Worm (Caenorhabditis elegans): ENCODE measurements around the gene T09F3.7.

T09F3.7 gene

ce11 chrII:10388041-10388706 is 2.8 kb upstream of the T09F3.7 start (continued):
- TF ChIP-seq nhr-11 (tag; optimal IDR thresholded peaks at IDR 0.05), result no peak
- peak; percentile 31 for TF ChIP-seq egl-27 (tag; optimal IDR thresholded peaks at IDR 0.05)

ce11 chrII:10389038-10389437 is 1.9 kb upstream of the T09F3.7 start:
- TF ChIP-seq nhr-25 (tag; optimal IDR thresholded peaks at IDR 0.05) (peak; percentile 83), R02D3.7 (tag; optimal IDR thresholded peaks at IDR 0.05) (no peak), nhr-237 (tag; optimal IDR thresholded peaks at IDR 0.05) (no peak), C34F6.9 (tag; optimal IDR thresholded peaks at IDR 0.05) (peak; percentile 39), nhr-12 (tag; optimal IDR thresholded peaks at IDR 0.05) (no peak), nhr-11 (tag; optimal IDR thresholded peaks at IDR 0.05) (no peak), unc-62 (GFP tag; optimal IDR thresholded peaks at IDR 0.05) (no peak), ceh-82 (tag; optimal IDR thresholded peaks at IDR 0.05) (no peak), mab-5 (tag; optimal IDR thresholded peaks at IDR 0.05) (no peak), mdl-1 (tag; optimal IDR thresholded peaks at IDR 0.05) (peak; percentile 55 to 58), sma-9 (GFP tag; optimal IDR thresholded peaks at IDR 0.05) (peak; percentile 89), sma-9 (tag; optimal IDR thresholded peaks at IDR 0.05) (no peak), nhr-23 (tag; optimal IDR thresholded peaks at IDR 0.05) (no peak), ceh-16 (tag; optimal IDR thresholded peaks at IDR 0.05) (no peak), ama-1 (optimal IDR thresholded peaks at IDR 0.05) (peak; percentile 61), ztf-1 (GFP tag; conservative IDR thresholded peaks at IDR 0.05) (no peak), ztf-11 (tag; optimal IDR thresholded peaks at IDR 0.05) (no peak), lin-39 (tag; optimal IDR thresholded peaks at IDR 0.05) (no peak), egl-27 (tag; optimal IDR thresholded peaks at IDR 0.05) (no peak), snpc-4 (tag; optimal IDR thresholded peaks at IDR 0.05) (peak; percentile 17), blmp-1 (tag; optimal IDR thresholded peaks at IDR 0.05; ENCODE audit: insufficient read depth) (peak; percentile 86), lsy-2 (tag; optimal IDR thresholded peaks at IDR 0.05) (peak in 1 of 2 experiments; percentile 65), ztf-4 (tag; optimal IDR thresholded peaks at IDR 0.05) (no peak), sem-4 (tag; optimal IDR thresholded peaks at IDR 0.05) (peak; percentile 39), nhr-129 (tag; optimal IDR thresholded peaks at IDR 0.05) (peak; percentile 63), elt-3 (tag; optimal IDR thresholded peaks at IDR 0.05) (no peak), fos-1 (tag; optimal IDR thresholded peaks at IDR 0.05) (peak; percentile 71), ZK546.5 (tag; optimal IDR thresholded peaks at IDR 0.05) (no peak), gmeb-1 (tag; optimal IDR thresholded peaks at IDR 0.05) (peak; percentile 56), crh-2 (tag; optimal IDR thresholded peaks at IDR 0.05) (peak; percentile 74), aly-2 (tag; optimal IDR thresholded peaks at IDR 0.05) (no peak), dmd-4 (tag; optimal IDR thresholded peaks at IDR 0.05) (no peak), skn-1 (tag; optimal IDR thresholded peaks at IDR 0.05) (no peak), alr-1 (tag; optimal IDR thresholded peaks at IDR 0.05) (no peak), peb-1 (tag; optimal IDR thresholded peaks at IDR 0.05) (no peak), lin-11 (tag; optimal IDR thresholded peaks at IDR 0.05) (no peak), Y55F3AM.14 (GFP tag; optimal IDR thresholded peaks at IDR 0.05) (peak; percentile 34), zag-1 (tag; optimal IDR thresholded peaks at IDR 0.05) (no peak), nhr-10 (tag; optimal IDR thresholded peaks at IDR 0.05) (no peak), nhr-21 (tag; optimal IDR thresholded peaks at IDR 0.05) (peak; percentile 86), nhr-6 (tag; optimal IDR thresholded peaks at IDR 0.05) (peak; percentile 67), F13H6.1 (tag; optimal IDR thresholded peaks at IDR 0.05) (peak; percentile 79), nhr-77 (tag; optimal IDR thresholded peaks at IDR 0.05) (no peak), lin-13 (GFP tag; optimal IDR thresholded peaks at IDR 0.05) (peak; percentile 52), unc-39 (tag; optimal IDR thresholded peaks at IDR 0.05) (no peak), mbf-1 (tag; optimal IDR thresholded peaks at IDR 0.05) (no peak), unc-55 (GFP tag; optimal IDR thresholded peaks at IDR 0.05) (no peak), elt-1 (tag; optimal IDR thresholded peaks at IDR 0.05) (no peak), sma-3 (GFP tag; optimal IDR thresholded peaks at IDR 0.05) (peak; percentile 90)
